Worm (Caenorhabditis elegans): Measurements from ENCODE around the gene T26E4.3.

ce11 chrV:15817746-15818145 is 35.2 kb downstream of the T26E4.3 start, which contains the start of gene abf-3:
- no peak for TF ChIP-seq lin-13 (GFP tag; optimal IDR thresholded peaks at IDR 0.05)
- no peak for TF ChIP-seq lin-15B (tag; optimal IDR thresholded peaks at IDR 0.05)
- TF ChIP-seq nhr-28 (tag; optimal IDR thresholded peaks at IDR 0.05) = no peak
- no peak for TF ChIP-seq jun-1 (tag; optimal IDR thresholded peaks at IDR 0.05)
- no peak for TF ChIP-seq ceh-20 (GFP tag; IDR thresholded peaks at IDR 0.05)
- no peak for TF ChIP-seq hlh-30 (tag; optimal IDR thresholded peaks at IDR 0.05; ENCODE audit: insufficient read depth)
- TF ChIP-seq lin-38 (GFP tag; IDR thresholded peaks at IDR 0.05) = no peak
- no peak for TF ChIP-seq Y75B8A.6 (GFP tag; IDR thresholded peaks at IDR 0.05)
- no peak for TF ChIP-seq Y48G9A.11 (GFP tag; IDR thresholded peaks at IDR 0.05)
- TF ChIP-seq lim-7 (GFP tag; IDR thresholded peaks at IDR 0.05) = no peak
- TF ChIP-seq zag-1 (tag; optimal IDR thresholded peaks at IDR 0.05) = no peak
- TF ChIP-seq set-16 (GFP tag; IDR thresholded peaks at IDR 0.05) = no peak
- no peak for TF ChIP-seq zfp-3 (GFP tag; conservative IDR thresholded peaks at IDR 0.05)
- TF ChIP-seq ZK337.2 (GFP tag; IDR thresholded peaks at IDR 0.05) = no peak
